Worm (Caenorhabditis elegans) whole organism, L1 larva: ENCODE data around the gene Y50D4C.3.

ENCODE experiments used
- mep-1 ChIP-seq: fragments of 150-350 bp; optimal IDR thresholded peaks from 2 replicates; lab custom pipeline; 2014; ENCODE audit warnings: missing biosample characterization, missing genetic modification characterization
- skn-1 ChIP-seq: fragments of 150-350 bp; optimal IDR thresholded peaks from 2 replicates; lab custom pipeline; 2014; ENCODE audit warnings: missing biosample characterization, missing genetic modification characterization

ce11 chrV:949084-949483, 4.0 kb upstream of the Y50D4C.3 start:
- TF ChIP-seq mep-1 (tag; lab: Kevin White, UChicago) (no peak), skn-1 (tag; lab: Kevin White, UChicago) (no peak)
